Worm (Caenorhabditis elegans) whole organism, L2 larva: Measurements from ENCODE around the gene nspg-7.2.

Source experiments
- C34F6.9 ChIP-seq: fragments of 150-350 bp; optimal IDR thresholded peaks from 2 replicates; lab custom pipeline; 2014; ENCODE audit warnings: missing biosample characterization, missing genetic modification characterization
- F13H6.1 ChIP-seq: sonication (generic microtip); optimal IDR thresholded peaks from 2 replicates; lab custom pipeline; 2016; ENCODE audit warnings: missing genetic modification characterization, missing compliant biosample characterization
- R02D3.7 ChIP-seq: fragments of 150-350 bp; optimal IDR thresholded peaks from 2 replicates; lab custom pipeline; 2014; ENCODE audit warnings: missing biosample characterization, missing genetic modification characterization
- Y55F3AM.14 ChIP-seq: fragments of 200-800 bp; sonication (Bioruptor generic); optimal IDR thresholded peaks from 2 replicates; lab custom pipeline; 2018; ENCODE audit warnings: mild to moderate bottlenecking, missing genetic modification characterization, missing compliant biosample characterization
- ZK546.5 ChIP-seq: sonication (generic microtip); optimal IDR thresholded peaks from 2 replicates; lab custom pipeline; 2017; ENCODE audit warnings: missing biosample characterization, missing genetic modification characterization
- alr-1 ChIP-seq: fragments of 150-350 bp; optimal IDR thresholded peaks from 2 replicates; lab custom pipeline; 2014; ENCODE audit warnings: missing biosample characterization, missing genetic modification characterization
- aly-2 ChIP-seq: fragments of 150-350 bp; optimal IDR thresholded peaks from 2 replicates; lab custom pipeline; 2014; ENCODE audit warnings: missing biosample characterization, missing genetic modification characterization
- ama-1 ChIP-seq: fragments of 150-350 bp; optimal IDR thresholded peaks from 2 replicates; lab custom pipeline; 2018; ENCODE audit warnings: inconsistent platforms
- blmp-1 ChIP-seq: sonication (generic microtip); optimal IDR thresholded peaks from 2 replicates; lab custom pipeline; 2017; ENCODE audit warnings: missing genetic modification characterization, mild to moderate bottlenecking, missing compliant biosample characterization, antibody characterized with exemption, moderate library complexity; ENCODE audit not compliant: insufficient read depth
- ceh-16 ChIP-seq: fragments of 150-350 bp; optimal IDR thresholded peaks from 2 replicates; lab custom pipeline; 2014; ENCODE audit warnings: missing biosample characterization, missing genetic modification characterization
- ceh-82 ChIP-seq: fragments of 150-350 bp; optimal IDR thresholded peaks from 2 replicates; lab custom pipeline; 2014; ENCODE audit warnings: missing biosample characterization, missing genetic modification characterization
- crh-2 ChIP-seq: sonication (generic microtip); optimal IDR thresholded peaks from 2 replicates; lab custom pipeline; 2017; ENCODE audit warnings: missing biosample characterization, missing genetic modification characterization
- dmd-4 ChIP-seq: sonication (generic microtip); optimal IDR thresholded peaks from 2 replicates; lab custom pipeline; 2017; ENCODE audit warnings: missing biosample characterization, missing genetic modification characterization
- egl-27 ChIP-seq: sonication (generic microtip); optimal IDR thresholded peaks from 3 replicates; lab custom pipeline; 2017; ENCODE audit warnings: missing biosample characterization, missing genetic modification reagents, missing genetic modification characterization
- elt-1 ChIP-seq: fragments of 150-350 bp; optimal IDR thresholded peaks from 2 replicates; lab custom pipeline; 2014; ENCODE audit warnings: missing biosample characterization, missing genetic modification characterization
- elt-3 ChIP-seq: sonication (generic microtip); optimal IDR thresholded peaks from 2 replicates; lab custom pipeline; 2017; ENCODE audit warnings: missing biosample characterization, missing genetic modification characterization
- fos-1 ChIP-seq: fragments of 150-350 bp; optimal IDR thresholded peaks from 2 replicates; lab custom pipeline; 2014; ENCODE audit warnings: missing biosample characterization, missing genetic modification characterization
- gmeb-1 ChIP-seq: fragments of 150-350 bp; optimal IDR thresholded peaks from 2 replicates; lab custom pipeline; 2014; ENCODE audit warnings: missing biosample characterization, missing genetic modification characterization
- lin-11 ChIP-seq: fragments of 150-350 bp; sonication (generic microtip); optimal IDR thresholded peaks from 2 replicates; lab custom pipeline; 2014; ENCODE audit warnings: missing biosample characterization, missing genetic modification characterization, inconsistent platforms, mixed read lengths
- lin-13 ChIP-seq: fragments of 150-350 bp; optimal IDR thresholded peaks from 2 replicates; lab custom pipeline; 2014; ENCODE audit warnings: missing biosample characterization, missing genetic modification reagents, missing genetic modification characterization
- lin-39 ChIP-seq: fragments of 150-350 bp; optimal IDR thresholded peaks from 2 replicates; lab custom pipeline; 2014; ENCODE audit warnings: missing biosample characterization, missing genetic modification reagents, missing genetic modification characterization
- lsy-2 ChIP-seq, 2 experiments: fragments of 150-350 bp in 1 of 2; sonication (generic microtip) in 1 of 2; optimal IDR thresholded peaks; 2 replicates each; lab custom pipeline; 2014 to 2017; ENCODE audit warnings: missing biosample characterization in 2 of 2, missing genetic modification characterization in 2 of 2
- mab-5 ChIP-seq: fragments of 150-350 bp; optimal IDR thresholded peaks from 2 replicates; lab custom pipeline; 2014; ENCODE audit warnings: missing biosample characterization, missing genetic modification characterization
- mbf-1 ChIP-seq: sonication (generic microtip); optimal IDR thresholded peaks from 2 replicates; lab custom pipeline; 2017; ENCODE audit warnings: missing biosample characterization, missing genetic modification characterization
- mdl-1 ChIP-seq, 2 experiments: fragments of 150-350 bp in 1 of 2; sonication (generic microtip) in 1 of 2; optimal IDR thresholded peaks; 2 replicates each; lab custom pipeline; 2017; ENCODE audit warnings: missing biosample characterization in 2 of 2, missing genetic modification characterization in 2 of 2
- nhr-10 ChIP-seq: sonication (generic microtip); optimal IDR thresholded peaks from 2 replicates; lab custom pipeline; 2017; ENCODE audit warnings: missing biosample characterization, missing genetic modification characterization
- nhr-11 ChIP-seq: fragments of 150-350 bp; optimal IDR thresholded peaks from 2 replicates; lab custom pipeline; 2014; ENCODE audit warnings: missing biosample characterization, missing genetic modification characterization
- nhr-12 ChIP-seq: fragments of 150-350 bp; optimal IDR thresholded peaks from 2 replicates; lab custom pipeline; 2014; ENCODE audit warnings: missing biosample characterization, missing genetic modification characterization
- nhr-129 ChIP-seq: fragments of 150-350 bp; optimal IDR thresholded peaks from 2 replicates; lab custom pipeline; 2014; ENCODE audit warnings: missing biosample characterization, missing genetic modification characterization
- nhr-21 ChIP-seq: fragments of 150-350 bp; optimal IDR thresholded peaks from 2 replicates; lab custom pipeline; 2014; ENCODE audit warnings: missing biosample characterization, missing genetic modification characterization
- nhr-23 ChIP-seq: fragments of 150-350 bp; optimal IDR thresholded peaks from 2 replicates; lab custom pipeline; 2014; ENCODE audit warnings: missing biosample characterization, missing genetic modification reagents, missing genetic modification characterization
- nhr-237 ChIP-seq: fragments of 150-350 bp; optimal IDR thresholded peaks from 2 replicates; lab custom pipeline; 2014; ENCODE audit warnings: missing biosample characterization, missing genetic modification characterization
- nhr-25 ChIP-seq: fragments of 150-350 bp; sonication (generic microtip); optimal IDR thresholded peaks from 3 replicates; lab custom pipeline; 2014; ENCODE audit warnings: missing biosample characterization, missing genetic modification characterization
- nhr-6 ChIP-seq: fragments of 150-350 bp; optimal IDR thresholded peaks from 2 replicates; lab custom pipeline; 2014; ENCODE audit warnings: missing biosample characterization, missing genetic modification characterization
- nhr-77 ChIP-seq: fragments of 150-350 bp; optimal IDR thresholded peaks from 2 replicates; lab custom pipeline; 2014; ENCODE audit warnings: missing biosample characterization, missing genetic modification characterization
- peb-1 ChIP-seq: fragments of 150-350 bp; optimal IDR thresholded peaks from 2 replicates; lab custom pipeline; 2014; ENCODE audit warnings: missing biosample characterization, missing genetic modification characterization
- sem-4 ChIP-seq: fragments of 150-350 bp; optimal IDR thresholded peaks from 2 replicates; lab custom pipeline; 2014; ENCODE audit warnings: missing biosample characterization, missing genetic modification reagents, missing genetic modification characterization
- skn-1 ChIP-seq: sonication (generic microtip); optimal IDR thresholded peaks from 2 replicates; lab custom pipeline; 2017; ENCODE audit warnings: missing biosample characterization, missing genetic modification characterization
- sma-3 ChIP-seq: sonication (generic microtip); optimal IDR thresholded peaks from 2 replicates; lab custom pipeline; 2016; ENCODE audit warnings: missing genetic modification reagents, missing genetic modification characterization, missing compliant biosample characterization
- sma-9 ChIP-seq, 2 experiments: fragments of 150-350 bp in 1 of 2; sonication (generic microtip) in 1 of 2; optimal IDR thresholded peaks; 2 replicates each; lab custom pipeline; 2014 to 2016; ENCODE audit warnings: missing genetic modification characterization in 2 of 2, mild to moderate bottlenecking in 1 of 2, missing biosample characterization in 1 of 2, missing compliant biosample characterization in 1 of 2, missing genetic modification reagents in 1 of 2, moderate library complexity in 1 of 2
- snpc-4 ChIP-seq: fragments of 150-350 bp; optimal IDR thresholded peaks from 2 replicates; lab custom pipeline; 2014; ENCODE audit warnings: missing biosample characterization, missing genetic modification characterization
- unc-39 ChIP-seq: fragments of 150-350 bp; optimal IDR thresholded peaks from 2 replicates; lab custom pipeline; 2014; ENCODE audit warnings: missing biosample characterization, missing genetic modification characterization
- unc-55 ChIP-seq: fragments of 150-350 bp; sonication (generic microtip); optimal IDR thresholded peaks from 3 replicates; lab custom pipeline; 2014; ENCODE audit warnings: missing biosample characterization, missing genetic modification reagents, missing genetic modification characterization
- unc-62 ChIP-seq: fragments of 150-350 bp; optimal IDR thresholded peaks from 2 replicates; lab custom pipeline; 2014; ENCODE audit warnings: missing biosample characterization, missing genetic modification reagents, missing genetic modification characterization
- zag-1 ChIP-seq: fragments of 150-350 bp; optimal IDR thresholded peaks from 2 replicates; lab custom pipeline; 2014; ENCODE audit warnings: missing biosample characterization, missing genetic modification characterization
- ztf-1 ChIP-seq: fragments of 200-800 bp; sonication (Bioruptor generic); conservative IDR thresholded peaks from 2 replicates; pipeline ENCODE4 v1.3.6; 2022; ENCODE audit warnings: missing genetic modification characterization, missing compliant biosample characterization
- ztf-11 ChIP-seq: sonication (generic microtip); optimal IDR thresholded peaks from 2 replicates; lab custom pipeline; 2017; ENCODE audit warnings: missing biosample characterization, missing genetic modification characterization
- ztf-4 ChIP-seq: fragments of 150-350 bp; optimal IDR thresholded peaks from 2 replicates; lab custom pipeline; 2014; ENCODE audit warnings: missing biosample characterization, missing genetic modification characterization

Gene nspg-7.2

ce11 chrIII:3281860-3282358, 23.7 kb upstream of the nspg-7.2 start, which contains the start of gene mfsd-8:
TSS of gene mfsd-8 (plus strand) at chrIII:3282308.
- TF ChIP-seq crh-2 (tag; lab: Kevin White, UChicago) = peak; percentile 3
- TF ChIP-seq elt-1 (tag; lab: Kevin White, UChicago) = no peak
- TF ChIP-seq fos-1 (tag; lab: Kevin White, UChicago) = peak; percentile 82

- TF ChIP-seq ZK546.5 (no peak), sma-9 (GFP tag; optimal IDR thresholded peaks at IDR 0.05; lab: Kevin White, UChicago) (peak; percentile 94), sma-9 (tag; optimal IDR thresholded peaks at IDR 0.05; lab: Kevin White, UChicago) (no peak), nhr-237 (tag; lab: Kevin White, UChicago) (peak; percentile 50), lin-13 (peak; percentile 76), peb-1 (tag; lab: Kevin White, UChicago) (no peak), egl-27 (peak; percentile 42), nhr-10 (tag; lab: Kevin White, UChicago) (no peak), nhr-21 (tag; lab: Kevin White, UChicago) (peak; percentile 58), aly-2 (tag; lab: Kevin White, UChicago) (no peak), dmd-4 (no peak), Y55F3AM.14 (GFP tag; lab: Kevin White, UChicago) (no peak), ceh-16 (no peak), R02D3.7 (no peak), ztf-4 (tag; lab: Kevin White, UChicago) (peak; percentile 55), snpc-4 (tag; lab: Kevin White, UChicago) (peak; percentile 6), C34F6.9 (tag; lab: Kevin White, UChicago) (peak; percentile 92), crh-2 (tag; lab: Kevin White, UChicago) (peak; percentile 69), fos-1 (tag; lab: Kevin White, UChicago) (peak; percentile 47), nhr-25 (tag; lab: Kevin White, UChicago) (peak; percentile 94), mbf-1 (tag; lab: Kevin White, UChicago) (no peak), F13H6.1 (tag; lab: Kevin White, UChicago) (peak; percentile 83), nhr-11 (no peak), nhr-77 (tag; lab: Kevin White, UChicago) (no peak), alr-1 (tag; lab: Kevin White, UChicago) (no peak), ztf-11 (tag; lab: Kevin White, UChicago) (no peak), nhr-23 (tag; lab: Kevin White, UChicago) (no peak), zag-1 (tag; lab: Kevin White, UChicago) (no peak), mab-5 (peak; percentile 65), lsy-2 (tag; optimal IDR thresholded peaks at IDR 0.05; lab: Kevin White, UChicago) (peak; percentile 73 to 89), nhr-129 (tag; lab: Kevin White, UChicago) (no peak), skn-1 (tag; lab: Kevin White, UChicago) (no peak), ztf-1 (GFP tag; lab: Robert Waterston, UW) (no peak), gmeb-1 (tag; lab: Kevin White, UChicago) (peak; percentile 85), unc-39 (tag; lab: Kevin White, UChicago) (no peak), sma-3 (GFP tag; lab: Kevin White, UChicago) (peak; percentile 88), nhr-12 (tag; lab: Kevin White, UChicago) (no peak), unc-62 (GFP tag; lab: Kevin White, UChicago) (no peak), ama-1 (no peak), mdl-1 (tag; optimal IDR thresholded peaks at IDR 0.05; lab: Kevin White, UChicago) (no peak), sem-4 (tag; lab: Kevin White, UChicago) (peak; percentile 83), elt-1 (tag; lab: Kevin White, UChicago) (no peak), unc-55 (peak; percentile 67), ceh-82 (tag; lab: Kevin White, UChicago) (no peak), elt-3 (tag; lab: Kevin White, UChicago) (no peak), nhr-6 (tag; lab: Kevin White, UChicago) (peak; percentile 76), blmp-1 (tag; lab: Kevin White, UChicago) (peak; percentile 49), lin-39 (tag; lab: Kevin White, UChicago) (no peak), lin-11 (no peak)
Observed at ce11 chrIII:3279304-3279703, 21.1 kb upstream of the nspg-7.2 start.
